Worm (Caenorhabditis elegans) whole organism, early embryonic: ENCODE data around the gene acs-7.

ENCODE experiments used
- B0310.2 ChIP-seq: sonication (generic microtip); optimal IDR thresholded peaks from 2 replicates; lab custom pipeline; 2016; ENCODE audit warnings: mild to moderate bottlenecking, missing genetic modification characterization, missing compliant biosample characterization
- F13C5.2 ChIP-seq: sonication (generic microtip); optimal IDR thresholded peaks from 2 replicates; lab custom pipeline; 2017; ENCODE audit warnings: mild to moderate bottlenecking, missing genetic modification characterization, inconsistent platforms, missing compliant biosample characterization
- aly-1 ChIP-seq: sonication (generic microtip); optimal IDR thresholded peaks from 2 replicates; lab custom pipeline; 2016; ENCODE audit warnings: missing genetic modification characterization, missing compliant biosample characterization
- ama-1 ChIP-seq: fragments of 150-350 bp; optimal IDR thresholded peaks from 2 replicates; lab custom pipeline; 2014
- ceh-13 ChIP-seq: fragments of 200-800 bp; sonication (Bioruptor generic); optimal IDR thresholded peaks from 2 replicates; lab custom pipeline; 2018; ENCODE audit warnings: mild to moderate bottlenecking, missing genetic modification characterization, missing compliant biosample characterization
- ceh-36 ChIP-seq: sonication (generic microtip); optimal IDR thresholded peaks from 2 replicates; lab custom pipeline; 2016; ENCODE audit warnings: missing genetic modification characterization, inconsistent platforms, missing compliant biosample characterization
- ets-7 ChIP-seq: sonication (generic microtip); optimal IDR thresholded peaks from 2 replicates; lab custom pipeline; 2016; ENCODE audit warnings: missing genotype, missing genetic modification characterization, missing compliant biosample characterization
- flt-1 ChIP-seq: fragments of 200-800 bp; sonication (Bioruptor generic); IDR thresholded peaks from 2 replicates; pipeline ENCODE4 v1.3.6; 2022; ENCODE audit warnings: missing genetic modification characterization, missing compliant biosample characterization
- hmbx-1 ChIP-seq: sonication (generic microtip); optimal IDR thresholded peaks from 2 replicates; lab custom pipeline; 2016; ENCODE audit warnings: mild to moderate bottlenecking, missing genetic modification characterization, missing compliant biosample characterization
- hmg-4 ChIP-seq: fragments of 200-800 bp; sonication (Bioruptor generic); optimal IDR thresholded peaks from 2 replicates; lab custom pipeline; 2018; ENCODE audit warnings: mild to moderate bottlenecking, missing genetic modification characterization, missing compliant biosample characterization
- hnd-1 ChIP-seq: sonication (generic microtip); optimal IDR thresholded peaks from 2 replicates; lab custom pipeline; 2016; ENCODE audit warnings: missing genetic modification characterization, missing compliant biosample characterization
- pes-1 ChIP-seq: fragments of 200-800 bp; sonication (Bioruptor generic); IDR thresholded peaks from 2 replicates; pipeline ENCODE4 v1.3.6; 2022; ENCODE audit warnings: missing genetic modification reagents, missing genetic modification characterization, missing compliant biosample characterization
- scrt-1 ChIP-seq: fragments of 200-800 bp; sonication (Bioruptor generic); IDR thresholded peaks from 2 replicates; pipeline ENCODE4 v1.3.6; 2022; ENCODE audit warnings: missing genetic modification characterization, missing compliant biosample characterization
- sea-1 ChIP-seq: fragments of 200-800 bp; sonication (Bioruptor generic); conservative IDR thresholded peaks from 2 replicates; pipeline ENCODE4 v1.3.6; 2022; ENCODE audit warnings: missing genetic modification characterization, missing compliant biosample characterization
- tbx-11 ChIP-seq: fragments of 200-800 bp; sonication (Bioruptor generic); IDR thresholded peaks from 2 replicates; pipeline ENCODE4 v1.3.6; 2022; ENCODE audit warnings: missing genetic modification characterization, missing compliant biosample characterization
- tbx-37 ChIP-seq: fragments of 200-800 bp; sonication (Bioruptor generic); conservative IDR thresholded peaks from 2 replicates; pipeline ENCODE4 v1.3.6; 2022; ENCODE audit warnings: missing genetic modification reagents, missing genetic modification characterization, missing compliant biosample characterization
- tra-4 ChIP-seq: sonication (generic microtip); optimal IDR thresholded peaks from 2 replicates; lab custom pipeline; 2017; ENCODE audit warnings: missing genetic modification characterization, missing compliant biosample characterization

Gene acs-7

ce11 chrII:9311702-9312101 is 19.9 kb downstream of the acs-7 start:
- TF ChIP-seq ceh-36 (tag; lab: Kevin White, UChicago), result no peak
- no peak for TF ChIP-seq B0310.2 (tag; lab: Kevin White, UChicago)
- no peak for TF ChIP-seq ama-1 (lab: Kevin White, UChicago)
- TF ChIP-seq aly-1 (tag; lab: Kevin White, UChicago), result no peak
- no peak for TF ChIP-seq flt-1 (GFP tag; lab: Robert Waterston, UW)
- TF ChIP-seq tbx-11 (GFP tag; lab: Robert Waterston, UW), result no peak
- no peak for TF ChIP-seq ets-7 (tag; lab: Kevin White, UChicago)
- no peak for TF ChIP-seq hmg-4 (GFP tag; lab: Kevin White, UChicago)
- TF ChIP-seq F13C5.2, result no peak
- TF ChIP-seq tra-4 (tag; lab: Kevin White, UChicago), result no peak
- TF ChIP-seq tbx-37 (GFP tag; lab: Robert Waterston, UW), result no peak
- TF ChIP-seq ceh-13 (GFP tag; lab: Kevin White, UChicago), result no peak
- TF ChIP-seq pes-1, result no peak
- TF ChIP-seq scrt-1 (GFP tag; lab: Robert Waterston, UW), result no peak
- TF ChIP-seq hmbx-1 (tag; lab: Kevin White, UChicago), result no peak
- no peak for TF ChIP-seq sea-1 (GFP tag; lab: Robert Waterston, UW)
- no peak for TF ChIP-seq hnd-1 (tag; lab: Kevin White, UChicago)

ce11 chrII:9313335-9313734 is 21.5 kb downstream of the acs-7 start:
- TF ChIP-seq hmbx-1 (tag; lab: Kevin White, UChicago) (no peak), tra-4 (tag; lab: Kevin White, UChicago) (no peak), tbx-37 (GFP tag; lab: Robert Waterston, UW) (no peak)

ce11 chrII:9314733-9315132 is 22.9 kb downstream of the acs-7 start:
- no peak for TF ChIP-seq B0310.2 (tag; lab: Kevin White, UChicago)
- no peak for TF ChIP-seq F13C5.2
- no peak for TF ChIP-seq scrt-1 (GFP tag; lab: Robert Waterston, UW)
- TF ChIP-seq pes-1, result no peak
- no peak for TF ChIP-seq hmg-4 (GFP tag; lab: Kevin White, UChicago)
- TF ChIP-seq ceh-13 (GFP tag; lab: Kevin White, UChicago), result no peak
- no peak for TF ChIP-seq ets-7 (tag; lab: Kevin White, UChicago)
- TF ChIP-seq tbx-37 (GFP tag; lab: Robert Waterston, UW), result no peak
- no peak for TF ChIP-seq ceh-36 (tag; lab: Kevin White, UChicago)
- TF ChIP-seq tbx-11 (GFP tag; lab: Robert Waterston, UW), result no peak
- TF ChIP-seq tra-4 (tag; lab: Kevin White, UChicago), result no peak
- TF ChIP-seq sea-1 (GFP tag; lab: Robert Waterston, UW), result no peak
- TF ChIP-seq hnd-1 (tag; lab: Kevin White, UChicago), result no peak
- no peak for TF ChIP-seq hmbx-1 (tag; lab: Kevin White, UChicago)
- no peak for TF ChIP-seq ama-1 (lab: Kevin White, UChicago)

ce11 chrII:9315692-9316091 is 23.9 kb downstream of the acs-7 start:
- TF ChIP-seq ets-7 (tag; lab: Kevin White, UChicago), result no peak
- TF ChIP-seq F13C5.2, result no peak
- no peak for TF ChIP-seq pes-1
- TF ChIP-seq tbx-37 (GFP tag; lab: Robert Waterston, UW), result no peak
- TF ChIP-seq hmg-4 (GFP tag; lab: Kevin White, UChicago), result no peak
- no peak for TF ChIP-seq ceh-13 (GFP tag; lab: Kevin White, UChicago)
- TF ChIP-seq hnd-1 (tag; lab: Kevin White, UChicago), result no peak
- no peak for TF ChIP-seq ama-1 (lab: Kevin White, UChicago)
- TF ChIP-seq tbx-11 (GFP tag; lab: Robert Waterston, UW), result no peak
- no peak for TF ChIP-seq B0310.2 (tag; lab: Kevin White, UChicago)
- no peak for TF ChIP-seq tra-4 (tag; lab: Kevin White, UChicago)
- TF ChIP-seq ceh-36 (tag; lab: Kevin White, UChicago), result no peak
- TF ChIP-seq hmbx-1 (tag; lab: Kevin White, UChicago), result no peak
- TF ChIP-seq sea-1 (GFP tag; lab: Robert Waterston, UW), result no peak
- no peak for TF ChIP-seq aly-1 (tag; lab: Kevin White, UChicago)
- TF ChIP-seq scrt-1 (GFP tag; lab: Robert Waterston, UW), result no peak
- no peak for TF ChIP-seq flt-1 (GFP tag; lab: Robert Waterston, UW)

ce11 chrII:9316801-9317200 is 25.0 kb downstream of the acs-7 start:
- no peak for TF ChIP-seq hmbx-1 (tag; lab: Kevin White, UChicago)
- peak; percentile 25 for TF ChIP-seq hmg-4 (GFP tag; lab: Kevin White, UChicago)

- no peak for TF ChIP-seq hmbx-1 (tag; lab: Kevin White, UChicago)
- no peak for TF ChIP-seq aly-1 (tag; lab: Kevin White, UChicago)
- TF ChIP-seq sea-1 (GFP tag; lab: Robert Waterston, UW), result no peak
- TF ChIP-seq B0310.2 (tag; lab: Kevin White, UChicago), result no peak
- TF ChIP-seq hmg-4 (GFP tag; lab: Kevin White, UChicago), result no peak
- TF ChIP-seq ama-1 (lab: Kevin White, UChicago), result no peak
- no peak for TF ChIP-seq F13C5.2
- no peak for TF ChIP-seq pes-1
- no peak for TF ChIP-seq ceh-36 (tag; lab: Kevin White, UChicago)
- no peak for TF ChIP-seq scrt-1 (GFP tag; lab: Robert Waterston, UW)
- no peak for TF ChIP-seq tbx-11 (GFP tag; lab: Robert Waterston, UW)
- no peak for TF ChIP-seq tra-4 (tag; lab: Kevin White, UChicago)
- TF ChIP-seq tbx-37 (GFP tag; lab: Robert Waterston, UW), result no peak
- TF ChIP-seq flt-1 (GFP tag; lab: Robert Waterston, UW), result no peak
- TF ChIP-seq ceh-13 (GFP tag; lab: Kevin White, UChicago), result no peak
- no peak for TF ChIP-seq ets-7 (tag; lab: Kevin White, UChicago)
- TF ChIP-seq hnd-1 (tag; lab: Kevin White, UChicago), result no peak
Observed at ce11 chrII:9319058-9319915, 27.5 kb downstream of the acs-7 start, which contains the start of the genes csa-1 and wdfy-2. TSS of gene csa-1 (minus strand) at chrII:9319726. TSS of gene wdfy-2 (plus strand) at chrII:9319865.
